Worm (Caenorhabditis elegans): ENCODE data around the gene pals-39.

Gene pals-39

ce11 chrV:12429039-12429438 lies 14.6 kb downstream of the pals-39 start, which contains the start of gene C54D10.5:
C54D10.5 (plus strand) TSS chrV:12429339.
- TF ChIP-seq aly-1 (tag; optimal IDR thresholded peaks at IDR 0.05) (no peak), F13C5.2 (tag; optimal IDR thresholded peaks at IDR 0.05) (no peak), ceh-13 (GFP tag; optimal IDR thresholded peaks at IDR 0.05) (no peak), pes-1 (GFP tag; IDR thresholded peaks at IDR 0.05) (no peak), ceh-36 (tag; optimal IDR thresholded peaks at IDR 0.05) (no peak), scrt-1 (GFP tag; IDR thresholded peaks at IDR 0.05) (no peak), ets-7 (tag; optimal IDR thresholded peaks at IDR 0.05) (no peak), ama-1 (optimal IDR thresholded peaks at IDR 0.05) (no peak), hmg-4 (GFP tag; optimal IDR thresholded peaks at IDR 0.05) (no peak), flt-1 (GFP tag; IDR thresholded peaks at IDR 0.05) (no peak), tbx-37 (GFP tag; conservative IDR thresholded peaks at IDR 0.05) (no peak), tra-4 (tag; optimal IDR thresholded peaks at IDR 0.05) (no peak), B0310.2 (tag; optimal IDR thresholded peaks at IDR 0.05) (no peak), tbx-11 (GFP tag; IDR thresholded peaks at IDR 0.05) (no peak), hnd-1 (tag; optimal IDR thresholded peaks at IDR 0.05) (no peak)

- TF ChIP-seq pes-1 (GFP tag; IDR thresholded peaks at IDR 0.05) (no peak), hmbx-1 (tag; optimal IDR thresholded peaks at IDR 0.05) (no peak), tra-4 (tag; optimal IDR thresholded peaks at IDR 0.05) (no peak), ama-1 (optimal IDR thresholded peaks at IDR 0.05) (no peak), ets-7 (tag; optimal IDR thresholded peaks at IDR 0.05) (no peak), hnd-1 (tag; optimal IDR thresholded peaks at IDR 0.05) (no peak), ceh-36 (tag; optimal IDR thresholded peaks at IDR 0.05) (no peak), tbx-11 (GFP tag; IDR thresholded peaks at IDR 0.05) (no peak), ceh-13 (GFP tag; optimal IDR thresholded peaks at IDR 0.05) (no peak)
Observed at ce11 chrV:12427826-12428225, 15.8 kb downstream of the pals-39 start.

ce11 chrV:12421360-12421759 lies 22.3 kb downstream of the pals-39 start:
- TF ChIP-seq hnd-1 (tag; optimal IDR thresholded peaks at IDR 0.05) (no peak), tra-4 (tag; optimal IDR thresholded peaks at IDR 0.05) (no peak), F13C5.2 (tag; optimal IDR thresholded peaks at IDR 0.05) (no peak), tbx-37 (GFP tag; conservative IDR thresholded peaks at IDR 0.05) (no peak), scrt-1 (GFP tag; IDR thresholded peaks at IDR 0.05) (no peak), hmg-4 (GFP tag; optimal IDR thresholded peaks at IDR 0.05) (no peak), B0310.2 (tag; optimal IDR thresholded peaks at IDR 0.05) (no peak), ceh-36 (tag; optimal IDR thresholded peaks at IDR 0.05) (no peak), ets-7 (tag; optimal IDR thresholded peaks at IDR 0.05) (no peak), ceh-13 (GFP tag; optimal IDR thresholded peaks at IDR 0.05) (no peak), ama-1 (optimal IDR thresholded peaks at IDR 0.05) (no peak)

ce11 chrV:12420843-12421242 lies 22.8 kb downstream of the pals-39 start, which contains the start of gene C54D10.4:
C54D10.4 (minus strand) TSS chrV:12420943.
- TF ChIP-seq hnd-1 (tag; optimal IDR thresholded peaks at IDR 0.05), result no peak
- TF ChIP-seq ama-1 (optimal IDR thresholded peaks at IDR 0.05), result no peak
- no peak for TF ChIP-seq aly-1 (tag; optimal IDR thresholded peaks at IDR 0.05)
- TF ChIP-seq scrt-1 (GFP tag; IDR thresholded peaks at IDR 0.05), result no peak
- TF ChIP-seq ets-7 (tag; optimal IDR thresholded peaks at IDR 0.05), result no peak
- TF ChIP-seq hmg-4 (GFP tag; optimal IDR thresholded peaks at IDR 0.05), result no peak
- no peak for TF ChIP-seq ceh-13 (GFP tag; optimal IDR thresholded peaks at IDR 0.05)
- no peak for TF ChIP-seq pes-1 (GFP tag; IDR thresholded peaks at IDR 0.05)
- TF ChIP-seq F13C5.2 (tag; optimal IDR thresholded peaks at IDR 0.05), result no peak

ce11 chrV:12418292-12418691 lies 25.4 kb downstream of the pals-39 start, which contains the start of gene C54D10.3:
C54D10.3 (plus strand) TSS chrV:12418592.
- TF ChIP-seq aly-1 (tag; optimal IDR thresholded peaks at IDR 0.05) (no peak), tra-4 (tag; optimal IDR thresholded peaks at IDR 0.05) (no peak), F13C5.2 (tag; optimal IDR thresholded peaks at IDR 0.05) (no peak), ets-7 (tag; optimal IDR thresholded peaks at IDR 0.05) (no peak), sea-1 (GFP tag; conservative IDR thresholded peaks at IDR 0.05) (no peak), flt-1 (GFP tag; IDR thresholded peaks at IDR 0.05) (no peak), hmg-4 (GFP tag; optimal IDR thresholded peaks at IDR 0.05) (no peak), ama-1 (optimal IDR thresholded peaks at IDR 0.05) (no peak), tbx-11 (GFP tag; IDR thresholded peaks at IDR 0.05) (no peak), tbx-37 (GFP tag; conservative IDR thresholded peaks at IDR 0.05) (no peak), B0310.2 (tag; optimal IDR thresholded peaks at IDR 0.05) (no peak), hnd-1 (tag; optimal IDR thresholded peaks at IDR 0.05) (no peak), hmbx-1 (tag; optimal IDR thresholded peaks at IDR 0.05) (no peak), pes-1 (GFP tag; IDR thresholded peaks at IDR 0.05) (no peak), ceh-13 (GFP tag; optimal IDR thresholded peaks at IDR 0.05) (no peak)

ce11 chrV:12417277-12417676 lies 26.4 kb downstream of the pals-39 start, which contains the start of gene cdr-3:
cdr-3 (minus strand) TSS chrV:12417377.
- TF ChIP-seq ceh-13 (GFP tag; optimal IDR thresholded peaks at IDR 0.05), result no peak
- no peak for TF ChIP-seq ets-7 (tag; optimal IDR thresholded peaks at IDR 0.05)
- TF ChIP-seq B0310.2 (tag; optimal IDR thresholded peaks at IDR 0.05), result no peak
- TF ChIP-seq tbx-11 (GFP tag; IDR thresholded peaks at IDR 0.05), result no peak
- no peak for TF ChIP-seq pes-1 (GFP tag; IDR thresholded peaks at IDR 0.05)
- TF ChIP-seq hmbx-1 (tag; optimal IDR thresholded peaks at IDR 0.05), result no peak
- no peak for TF ChIP-seq ceh-36 (tag; optimal IDR thresholded peaks at IDR 0.05)
- TF ChIP-seq scrt-1 (GFP tag; IDR thresholded peaks at IDR 0.05), result no peak
- no peak for TF ChIP-seq sea-1 (GFP tag; conservative IDR thresholded peaks at IDR 0.05)
- TF ChIP-seq F13C5.2 (tag; optimal IDR thresholded peaks at IDR 0.05), result no peak

ce11 chrV:12415656-12416055 lies 28.0 kb downstream of the pals-39 start, which contains the start of gene cdr-2:
cdr-2 (minus strand) TSS chrV:12415709.
- TF ChIP-seq sea-1 (GFP tag; conservative IDR thresholded peaks at IDR 0.05) (no peak), F13C5.2 (tag; optimal IDR thresholded peaks at IDR 0.05) (no peak), scrt-1 (GFP tag; IDR thresholded peaks at IDR 0.05) (no peak), tbx-37 (GFP tag; conservative IDR thresholded peaks at IDR 0.05) (no peak), tra-4 (tag; optimal IDR thresholded peaks at IDR 0.05) (no peak), ets-7 (tag; optimal IDR thresholded peaks at IDR 0.05) (no peak), hnd-1 (tag; optimal IDR thresholded peaks at IDR 0.05) (no peak), hmg-4 (GFP tag; optimal IDR thresholded peaks at IDR 0.05) (no peak), B0310.2 (tag; optimal IDR thresholded peaks at IDR 0.05) (no peak)

ce11 chrV:12414362-12414761 lies 29.3 kb downstream of the pals-39 start:
- TF ChIP-seq pes-1 (GFP tag; IDR thresholded peaks at IDR 0.05), result no peak
- no peak for TF ChIP-seq aly-1 (tag; optimal IDR thresholded peaks at IDR 0.05)
- TF ChIP-seq ceh-36 (tag; optimal IDR thresholded peaks at IDR 0.05), result no peak
- no peak for TF ChIP-seq tra-4 (tag; optimal IDR thresholded peaks at IDR 0.05)
- no peak for TF ChIP-seq tbx-11 (GFP tag; IDR thresholded peaks at IDR 0.05)
- TF ChIP-seq hnd-1 (tag; optimal IDR thresholded peaks at IDR 0.05), result no peak
- TF ChIP-seq B0310.2 (tag; optimal IDR thresholded peaks at IDR 0.05), result no peak
- no peak for TF ChIP-seq hmbx-1 (tag; optimal IDR thresholded peaks at IDR 0.05)
- no peak for TF ChIP-seq scrt-1 (GFP tag; IDR thresholded peaks at IDR 0.05)
